Fruit fly (Drosophila melanogaster) whole organism, embryonic: ENCODE measurements around the gene CG4658.
A peak's percentile ranks its signal among the peaks of the same experiment; 100 is the strongest.

Experiments used
- B-H1 ChIP-seq: fragments of 200-800 bp; sonication (Bioruptor generic); IDR thresholded peaks from 3 replicates; pipeline ENCODE4 v1.3.6; 2022; ENCODE audit warnings: missing biosample characterization, missing genetic modification characterization
- BEAF-32 ChIP-seq: fragments of 200-800 bp; sonication (Bioruptor generic); optimal IDR thresholded peaks from 3 replicates; lab custom pipeline; 2017; ENCODE audit warnings: missing biosample characterization, missing genetic modification characterization, mild to moderate bottlenecking, moderate library complexity, missing genetic modification reagents
- Blimp-1 ChIP-seq: fragments of 200-800 bp; sonication (Bioruptor generic); optimal IDR thresholded peaks from 3 replicates; lab custom pipeline; 2018; ENCODE audit warnings: missing biosample characterization, missing genetic modification characterization, mild to moderate bottlenecking, moderate library complexity, missing genetic modification reagents
- BtbVII ChIP-seq: fragments of 200-800 bp; sonication (Bioruptor generic); optimal IDR thresholded peaks from 3 replicates; lab custom pipeline; 2017; ENCODE audit warnings: missing biosample characterization, mild to moderate bottlenecking, missing genetic modification characterization
- Bteb2 ChIP-seq: fragments of 200-800 bp; sonication (Bioruptor generic); optimal IDR thresholded peaks from 2 replicates; lab custom pipeline; 2016; ENCODE audit warnings: missing biosample characterization, missing genetic modification characterization
- CG10147 ChIP-seq: fragments of 200-800 bp; sonication (Bioruptor generic); optimal IDR thresholded peaks from 2 replicates; lab custom pipeline; 2019; ENCODE audit warnings: missing biosample characterization, mild to moderate bottlenecking, missing genetic modification characterization, moderate library complexity
- CG11247 ChIP-seq: fragments of 200-800 bp; sonication (Bioruptor generic); IDR thresholded peaks from 2 replicates; pipeline ENCODE4 v1.3.6; 2022; ENCODE audit warnings: missing biosample characterization, missing genetic modification characterization
- CG11696 ChIP-seq: fragments of 200-800 bp; sonication (Bioruptor generic); IDR thresholded peaks from 2 replicates; pipeline ENCODE4 v1.3.6; 2022; ENCODE audit warnings: missing biosample characterization, missing genetic modification characterization
- CG12744 ChIP-seq: fragments of 200-800 bp; sonication (Bioruptor generic); optimal IDR thresholded peaks from 2 replicates; lab custom pipeline; 2016; ENCODE audit warnings: missing biosample characterization, missing genetic modification characterization
- CG12942 ChIP-seq: fragments of 200-800 bp; sonication (Bioruptor generic); optimal IDR thresholded peaks from 3 replicates; lab custom pipeline; 2016; ENCODE audit warnings: missing biosample characterization, missing genetic modification characterization
- CG13123 ChIP-seq: fragments of 200-800 bp; sonication (Bioruptor generic); optimal IDR thresholded peaks from 2 replicates; lab custom pipeline; 2016; ENCODE audit warnings: missing biosample characterization, missing genetic modification characterization
- CG15601 ChIP-seq: fragments of 200-800 bp; sonication (Bioruptor generic); optimal IDR thresholded peaks from 3 replicates; lab custom pipeline; 2019; ENCODE audit warnings: missing biosample characterization, mild to moderate bottlenecking, missing genetic modification characterization, moderate library complexity
- CG17328 ChIP-seq: fragments of 200-800 bp; sonication (Bioruptor generic); IDR thresholded peaks from 2 replicates; pipeline ENCODE4 v1.3.6; 2022; ENCODE audit warnings: missing biosample characterization, missing genetic modification characterization
- CG1792 ChIP-seq: fragments of 200-800 bp; sonication (Bioruptor generic); optimal IDR thresholded peaks from 2 replicates; lab custom pipeline; 2016; ENCODE audit warnings: missing biosample characterization, missing genetic modification characterization
- CG2678 ChIP-seq: fragments of 200-800 bp; sonication (Bioruptor generic); optimal IDR thresholded peaks from 3 replicates; lab custom pipeline; 2019; ENCODE audit warnings: missing biosample characterization, mild to moderate bottlenecking, missing genetic modification characterization, moderate library complexity
- CG30431 ChIP-seq: fragments of 200-800 bp; sonication (Bioruptor generic); optimal IDR thresholded peaks from 2 replicates; lab custom pipeline; 2017; ENCODE audit warnings: missing biosample characterization, missing genetic modification characterization
- CG3726 ChIP-seq: fragments of 200-800 bp; sonication (Bioruptor generic); IDR thresholded peaks from 3 replicates; pipeline ENCODE4, ENCODE4 v1.3.6; 2022; ENCODE audit warnings: missing biosample characterization, missing genetic modification characterization
- CG4617 ChIP-seq: fragments of 200-800 bp; sonication (Bioruptor generic); optimal IDR thresholded peaks from 3 replicates; lab custom pipeline; 2016; ENCODE audit warnings: missing biosample characterization, missing genetic modification characterization, borderline replicate concordance
- CG4707 ChIP-seq: fragments of 200-800 bp; sonication (Bioruptor generic); optimal IDR thresholded peaks from 2 replicates; lab custom pipeline; 2018; ENCODE audit warnings: missing biosample characterization, mild to moderate bottlenecking, missing genetic modification characterization, moderate library complexity
- CoRest ChIP-seq: fragments of 200-800 bp; sonication (Bioruptor generic); optimal IDR thresholded peaks from 3 replicates; lab custom pipeline; 2018; ENCODE audit warnings: missing biosample characterization, mild to moderate bottlenecking, missing genetic modification characterization, moderate library complexity
- Eip74EF ChIP-seq, 2 experiments: fragments of 200-800 bp in 1 of 2; fragments of >200 bp in 1 of 2; sonication (Bioruptor generic) in 1 of 2; optimal IDR thresholded peaks; 2 replicates each; lab custom pipeline; 2017 to 2019; ENCODE audit warnings: missing biosample characterization in 2 of 2, missing genetic modification characterization in 2 of 2, mild to moderate bottlenecking in 1 of 2, moderate library complexity in 1 of 2
- Hey ChIP-seq: fragments of 200-800 bp; sonication (Bioruptor generic); optimal IDR thresholded peaks from 3 replicates; lab custom pipeline; 2018; ENCODE audit warnings: missing biosample characterization, mild to moderate bottlenecking, missing genetic modification characterization
- HmgZ ChIP-seq: fragments of 200-800 bp; sonication (Bioruptor generic); optimal IDR thresholded peaks from 2 replicates; lab custom pipeline; 2018; ENCODE audit warnings: missing biosample characterization, mild to moderate bottlenecking, missing genetic modification characterization
- Hr78 ChIP-seq, 2 experiments: fragments of 200-800 bp in 1 of 2; fragments of >200 bp in 1 of 2; sonication (Bioruptor generic) in 1 of 2; optimal IDR thresholded peaks; 2 replicates each; lab custom pipeline; 2017 to 2019; ENCODE audit warnings: missing biosample characterization in 2 of 2, missing genetic modification characterization in 2 of 2, mild to moderate bottlenecking in 1 of 2, moderate library complexity in 1 of 2
- Mrtf ChIP-seq: fragments of 200-800 bp; sonication (Bioruptor generic); IDR thresholded peaks from 3 replicates; pipeline ENCODE4 v1.3.6; 2022; ENCODE audit warnings: missing biosample characterization, missing genetic modification characterization
- NFAT ChIP-seq: fragments of 200-800 bp; sonication (Bioruptor generic); IDR thresholded peaks from 2 replicates; pipeline ENCODE4 v1.3.6; 2022; ENCODE audit warnings: missing biosample characterization, missing genetic modification characterization
- Nf-YC ChIP-seq: fragments of 200-800 bp; optimal IDR thresholded peaks from 3 replicates; lab custom pipeline; 2019; ENCODE audit warnings: missing biosample characterization, mild to moderate bottlenecking, missing genetic modification characterization, moderate library complexity
- Oli ChIP-seq: fragments of 200-800 bp; sonication (Bioruptor generic); optimal IDR thresholded peaks from 2 replicates; lab custom pipeline; 2018; ENCODE audit warnings: missing biosample characterization, mild to moderate bottlenecking, missing genetic modification characterization, moderate library complexity
- Ptx1 ChIP-seq: fragments of 200-800 bp; sonication (Bioruptor generic); IDR thresholded peaks from 2 replicates; pipeline ENCODE4 v1.3.6; 2022; ENCODE audit warnings: missing biosample characterization, missing genetic modification characterization
- Taf1 ChIP-seq: fragments of 200-800 bp; sonication (Bioruptor generic); IDR thresholded peaks from 2 replicates; pipeline ENCODE4 v1.3.6; 2022; ENCODE audit warnings: missing biosample characterization, missing genetic modification characterization
- bab2 ChIP-seq: fragments of 200-800 bp; sonication (Bioruptor generic); optimal IDR thresholded peaks from 2 replicates; lab custom pipeline; 2016; ENCODE audit warnings: missing biosample characterization, missing genetic modification characterization
- cato ChIP-seq: fragments of 200-800 bp; sonication (Bioruptor generic); optimal IDR thresholded peaks from 2 replicates; lab custom pipeline; 2016; ENCODE audit warnings: missing biosample characterization, missing genetic modification characterization, borderline replicate concordance
- chif ChIP-seq, 2 experiments: fragments of 200-800 bp; sonication (Bioruptor generic); optimal IDR thresholded peaks; 3 replicates each; lab custom pipeline; 2016; ENCODE audit warnings: missing biosample characterization in 2 of 2, missing genetic modification characterization in 2 of 2
- ci ChIP-seq: fragments of 200-800 bp; sonication (Bioruptor generic); IDR thresholded peaks from 3 replicates; pipeline ENCODE4 v1.3.6; 2022; ENCODE audit warnings: missing biosample characterization, missing genetic modification characterization
- en ChIP-seq: fragments of 200-800 bp; sonication (Bioruptor generic); optimal IDR thresholded peaks from 2 replicates; lab custom pipeline; 2016; ENCODE audit warnings: missing biosample characterization, missing genetic modification characterization
- esg ChIP-seq: fragments of 200-800 bp; sonication (Bioruptor generic); conservative IDR thresholded peaks from 2 replicates; pipeline ENCODE4 v1.3.6; 2022; ENCODE audit warnings: missing biosample characterization, missing genetic modification characterization
- gem ChIP-seq: fragments of 200-800 bp; sonication (Bioruptor generic); optimal IDR thresholded peaks from 2 replicates; lab custom pipeline; 2019; ENCODE audit warnings: missing biosample characterization, mild to moderate bottlenecking, missing genetic modification characterization, moderate library complexity
- gro ChIP-seq: fragments of 200-800 bp; sonication (Bioruptor generic); optimal IDR thresholded peaks from 2 replicates; lab custom pipeline; 2016; ENCODE audit warnings: missing biosample characterization, missing genetic modification characterization
- gt ChIP-seq: fragments of 200-800 bp; sonication (Bioruptor generic); IDR thresholded peaks from 2 replicates; pipeline ENCODE4 v1.3.6; 2022; ENCODE audit warnings: missing biosample characterization, missing genetic modification characterization
- ken ChIP-seq: fragments of 200-800 bp; sonication (Bioruptor generic); IDR thresholded peaks from 3 replicates; pipeline ENCODE4 v1.3.6; 2022; ENCODE audit warnings: missing biosample characterization, missing genetic modification characterization
- luna ChIP-seq: fragments of 200-800 bp; sonication (Bioruptor generic); optimal IDR thresholded peaks from 2 replicates; lab custom pipeline; 2016; ENCODE audit warnings: missing biosample characterization, missing genetic modification characterization
- pnt ChIP-seq: fragments of 200-800 bp; sonication (Bioruptor generic); optimal IDR thresholded peaks from 3 replicates; lab custom pipeline; 2016; ENCODE audit warnings: missing biosample characterization, missing genetic modification characterization
- ranshi ChIP-seq: fragments of 200-800 bp; sonication (Bioruptor generic); IDR thresholded peaks from 2 replicates; pipeline ENCODE4 v1.3.6; 2022; ENCODE audit warnings: missing biosample characterization, missing genetic modification characterization
- row ChIP-seq: fragments of 200-800 bp; sonication (Bioruptor generic); IDR thresholded peaks from 3 replicates; pipeline ENCODE4 v1.3.6; 2022; ENCODE audit warnings: missing biosample characterization, missing genetic modification characterization
- run ChIP-seq: fragments of 200-800 bp; sonication (Bioruptor generic); optimal IDR thresholded peaks from 3 replicates; lab custom pipeline; 2018; ENCODE audit warnings: missing biosample characterization, mild to moderate bottlenecking, missing genetic modification characterization
- salm ChIP-seq: fragments of 200-800 bp; sonication (Bioruptor generic); optimal IDR thresholded peaks from 2 replicates; lab custom pipeline; 2018; ENCODE audit warnings: missing biosample characterization, mild to moderate bottlenecking, missing genetic modification characterization
- schlank ChIP-seq: fragments of 200-800 bp; sonication (Bioruptor generic); optimal IDR thresholded peaks from 2 replicates; lab custom pipeline; 2018; ENCODE audit warnings: missing biosample characterization, mild to moderate bottlenecking, missing genetic modification characterization
- sim ChIP-seq: fragments of 200-800 bp; sonication (Bioruptor generic); IDR thresholded peaks from 2 replicates; pipeline ENCODE4 v1.3.6; 2022; ENCODE audit warnings: missing biosample characterization, missing genetic modification characterization
- slbo ChIP-seq: fragments of 200-800 bp; sonication (Bioruptor generic); IDR thresholded peaks from 2 replicates; pipeline ENCODE4 v1.3.6; 2022; ENCODE audit warnings: missing biosample characterization, missing genetic modification characterization
- slp2 ChIP-seq: fragments of 200-800 bp; sonication (Bioruptor generic); optimal IDR thresholded peaks from 2 replicates; lab custom pipeline; 2016; ENCODE audit warnings: missing biosample characterization, missing genetic modification characterization
- so ChIP-seq: fragments of 200-800 bp; sonication (Bioruptor generic); IDR thresholded peaks from 3 replicates; pipeline ENCODE4 v1.3.6; 2022; ENCODE audit warnings: missing biosample characterization, missing genetic modification characterization
- ssp ChIP-seq: fragments of 200-800 bp; sonication (Bioruptor generic); IDR thresholded peaks from 2 replicates; pipeline ENCODE4 v1.3.6; 2022; ENCODE audit warnings: missing biosample characterization, missing genetic modification characterization

Gene CG4658

dm6 chr2L:9947265-9947664 is 9.7 kb upstream of the CG4658 start, which contains the start of gene CG5853 (continued):
- TF ChIP-seq BEAF-32 (GFP tag; lab: Kevin White, UChicago) (no peak), BtbVII (GFP tag; lab: Kevin White, UChicago) (no peak), ssp (no peak), sim (GFP tag; lab: Robert Waterston, UW) (no peak), so (GFP tag; lab: Robert Waterston, UW) (peak; percentile 19; the same call in 1 of the 3 replicates), CG11696 (no peak), CG30431 (GFP tag; lab: Kevin White, UChicago) (no peak), run (tag; lab: Kevin White, UChicago) (no peak), luna (GFP tag; lab: Kevin White, UChicago) (no peak), CG3726 (GFP tag; lab: Robert Waterston, UW) (no peak), CG17328 (no peak), cato (GFP tag; lab: Kevin White, UChicago) (no peak), ci (GFP tag; lab: Robert Waterston, UW) (peak; percentile 62), gt (no peak), CG4617 (no peak), Oli (no peak), Eip74EF (GFP tag; optimal IDR thresholded peaks at IDR 0.05; lab: Kevin White, UChicago) (no peak), CG4707 (GFP tag; lab: Kevin White, UChicago) (no peak), Hr78 (GFP tag; optimal IDR thresholded peaks at IDR 0.05; lab: Kevin White, UChicago) (no peak), Blimp-1 (GFP tag; lab: Kevin White, UChicago) (no peak), Bteb2 (GFP tag; lab: Kevin White, UChicago) (no peak), Mrtf (GFP tag; lab: Robert Waterston, UW) (0 out of 3 replicates have a peak, but pooled peaks have one; percentile 11), gro (GFP tag; lab: Kevin White, UChicago) (no peak), slbo (GFP tag; lab: Robert Waterston, UW) (no peak), Hey (tag; lab: Kevin White, UChicago) (peak; percentile 66), Nf-YC (tag; lab: Kevin White, UChicago) (no peak), CG1792 (GFP tag; lab: Kevin White, UChicago) (no peak), NFAT (GFP tag; lab: Robert Waterston, UW) (0 out of 2 replicates have a peak, but pooled peaks have one; percentile 32), B-H1 (GFP tag; lab: Robert Waterston, UW) (no peak), CG13123 (GFP tag; lab: Kevin White, UChicago) (no peak), CG12942 (GFP tag; lab: Kevin White, UChicago) (no peak), CG12744 (GFP tag; lab: Kevin White, UChicago) (no peak), schlank (no peak), ken (GFP tag; lab: Robert Waterston, UW) (no peak), CoRest (tag; lab: Kevin White, UChicago) (no peak), CG15601 (no peak), CG2678 (tag; lab: Kevin White, UChicago) (no peak), HmgZ (tag; lab: Kevin White, UChicago) (peak; percentile 59), row (no peak; the same call in 2 of the 3 replicates), Ptx1 (GFP tag; lab: Robert Waterston, UW) (no peak), esg (GFP tag; lab: Robert Waterston, UW) (no peak), bab2 (GFP tag; lab: Kevin White, UChicago) (no peak), salm (tag; lab: Kevin White, UChicago) (no peak), CG10147 (GFP tag; lab: Kevin White, UChicago) (no peak), Taf1 (no peak), en (GFP tag; lab: Kevin White, UChicago) (no peak), slp2 (GFP tag; lab: Kevin White, UChicago) (no peak), chif (GFP tag; optimal IDR thresholded peaks at IDR 0.05; lab: Kevin White, UChicago) (no peak), ranshi (no peak), gem (no peak), pnt (no peak), CG11247 (GFP tag; lab: Robert Waterston, UW) (0 out of 2 replicates have a peak, but pooled peaks have one; percentile 40)
